Worm (Caenorhabditis elegans) whole organism, L4/young adult: Measurements from ENCODE around the gene kin-30.

ENCODE experiments used
- W03F9.2 ChIP-seq: fragments of 150-350 bp; optimal IDR thresholded peaks from 2 replicates; lab custom pipeline; 2014; ENCODE audit warnings: missing biosample characterization, missing genetic modification characterization
- him-1 ChIP-seq: sonication (generic microtip); optimal IDR thresholded peaks from 2 replicates; lab custom pipeline; 2016; ENCODE audit warnings: missing genotype, missing genetic modification reagents, missing genetic modification characterization, missing compliant biosample characterization

DNA sequence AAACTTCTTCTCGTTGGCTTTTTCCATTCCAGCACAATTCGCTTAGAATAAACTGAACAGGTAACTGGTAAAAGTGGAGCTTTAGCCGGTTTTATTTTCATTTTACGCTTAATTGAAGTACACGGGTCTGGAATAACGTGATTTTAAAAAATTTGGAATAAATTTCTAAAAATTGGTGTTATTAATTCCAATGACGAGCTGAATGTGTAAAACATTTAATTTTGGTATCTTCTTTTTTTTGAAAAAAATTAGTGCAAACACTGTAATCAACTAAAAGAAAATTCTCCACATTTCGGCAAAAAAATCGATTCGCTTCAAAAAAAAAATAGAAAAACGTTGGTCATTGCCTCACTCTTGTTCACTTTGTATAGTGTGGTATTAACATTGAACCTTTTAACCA, 27.7 kb downstream of the kin-30 start, which contains the start of gene T10H4.4:
- no peak for TF ChIP-seq W03F9.2
- no peak for TF ChIP-seq him-1 (tag; lab: Kevin White, UChicago)
